Fruit fly (Drosophila melanogaster) whole organism, pupa: ENCODE data around the gene abd-A.

ENCODE experiments used
- CG12605 ChIP-seq: fragments of 200-800 bp; sonication (Bioruptor generic); IDR thresholded peaks from 2 replicates; pipeline ENCODE4 v1.3.6; 2022; ENCODE audit warnings: missing biosample characterization, missing genetic modification characterization
- CG13204 ChIP-seq: fragments of 200-800 bp; sonication (Bioruptor generic); optimal IDR thresholded peaks from 2 replicates; lab custom pipeline; 2018; ENCODE audit warnings: missing biosample characterization, mild to moderate bottlenecking, missing genetic modification characterization, moderate library complexity
- CG14655 ChIP-seq: fragments of 200-800 bp; sonication (Bioruptor generic); optimal IDR thresholded peaks from 3 replicates; lab custom pipeline; 2017; ENCODE audit warnings: mild to moderate bottlenecking, missing biosample characterization, missing genetic modification reagents, missing genetic modification characterization
- CG15710 ChIP-seq: fragments of 200-800 bp; sonication (Bioruptor generic); optimal IDR thresholded peaks from 2 replicates; lab custom pipeline; 2018; ENCODE audit warnings: missing biosample characterization, mild to moderate bottlenecking, missing genetic modification characterization, moderate library complexity
- CG17806 ChIP-seq: fragments of 200-800 bp; sonication (Bioruptor generic); optimal IDR thresholded peaks from 2 replicates; lab custom pipeline; 2018; ENCODE audit warnings: missing biosample characterization, mild to moderate bottlenecking, missing genetic modification characterization, moderate library complexity
- CG32121 ChIP-seq: fragments of 200-800 bp; sonication (Bioruptor generic); IDR thresholded peaks from 2 replicates; pipeline ENCODE4 v1.3.6; 2022; ENCODE audit warnings: missing biosample characterization, missing genetic modification characterization
- CG34367 ChIP-seq: fragments of 200-800 bp; sonication (Bioruptor generic); optimal IDR thresholded peaks from 2 replicates; lab custom pipeline; 2018; ENCODE audit warnings: missing biosample characterization, mild to moderate bottlenecking, missing genetic modification characterization
- CG8301 ChIP-seq: fragments of 200-800 bp; sonication (Bioruptor generic); optimal IDR thresholded peaks from 2 replicates; lab custom pipeline; 2018; ENCODE audit warnings: missing biosample characterization, mild to moderate bottlenecking, missing genetic modification characterization
- CG9948 ChIP-seq: fragments of 200-800 bp; sonication (Bioruptor generic); optimal IDR thresholded peaks from 2 replicates; lab custom pipeline; 2018; ENCODE audit warnings: missing biosample characterization, mild to moderate bottlenecking, missing genetic modification characterization, moderate library complexity
- EcR ChIP-seq: fragments of 200-800 bp; sonication (Bioruptor generic); optimal IDR thresholded peaks from 3 replicates; lab custom pipeline; 2019; ENCODE audit warnings: missing biosample characterization, missing genetic modification characterization, mild to moderate bottlenecking, moderate library complexity, missing genetic modification reagents
- Pif1A ChIP-seq: fragments of 200-800 bp; sonication (Bioruptor generic); optimal IDR thresholded peaks from 3 replicates; lab custom pipeline; 2016; ENCODE audit warnings: missing biosample characterization, missing genetic modification characterization
- Pif1B ChIP-seq: fragments of 200-800 bp; sonication (Bioruptor generic); optimal IDR thresholded peaks from 3 replicates; lab custom pipeline; 2016; ENCODE audit warnings: missing biosample characterization, missing genetic modification characterization
- fd96Ca ChIP-seq: fragments of 200-800 bp; sonication (Bioruptor generic); IDR thresholded peaks from 3 replicates; pipeline ENCODE4 v1.3.6; 2022; ENCODE audit warnings: missing biosample characterization, missing genetic modification characterization
- rn ChIP-seq: fragments of 200-800 bp; sonication (Bioruptor generic); IDR thresholded peaks from 2 replicates; pipeline ENCODE4 v1.3.6; 2022; ENCODE audit warnings: missing biosample characterization, missing genetic modification characterization

DNA sequence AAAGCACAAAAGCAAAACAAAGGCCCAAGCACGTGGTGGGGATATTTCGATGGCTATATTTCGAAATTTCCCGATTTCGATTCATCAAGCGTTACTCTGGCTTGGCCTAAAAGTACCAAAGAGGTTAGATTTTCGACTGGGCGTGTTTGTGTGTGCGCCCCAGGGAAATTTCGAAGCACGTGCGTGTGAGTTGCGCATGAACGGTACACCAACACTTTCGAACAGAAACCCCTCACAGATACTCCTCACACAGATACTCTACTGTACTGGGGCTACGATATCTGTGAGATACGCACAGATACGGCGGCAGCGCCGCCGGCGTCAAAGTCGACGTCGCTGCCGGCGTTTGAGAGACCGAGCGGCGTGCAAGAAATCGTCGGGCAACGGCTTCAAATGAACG, 20.0 kb upstream of the abd-A start:
- TF ChIP-seq CG12605 (no peak), CG9948 (tag; lab: Kevin White, UChicago) (no peak), EcR (GFP tag; lab: Kevin White, UChicago) (no peak), CG13204 (no peak), CG32121 (GFP tag; lab: Robert Waterston, UW) (no peak), CG8301 (tag; lab: Kevin White, UChicago) (no peak), CG14655 (GFP tag; lab: Kevin White, UChicago) (no peak), CG15710 (tag; lab: Kevin White, UChicago) (no peak), Pif1B (GFP tag; lab: Kevin White, UChicago) (no peak), CG34367 (no peak), rn (GFP tag; lab: Robert Waterston, UW) (no peak), fd96Ca (GFP tag; lab: Robert Waterston, UW) (no peak), Pif1A (GFP tag; lab: Kevin White, UChicago) (no peak), CG17806 (tag; lab: Kevin White, UChicago) (no peak)
